Fruit fly (Drosophila melanogaster) whole organism, embryonic: ENCODE data around the gene CG9184.

ENCODE experiments used
- Ada2b ChIP-seq: fragments of 200-800 bp; sonication (Bioruptor generic); IDR thresholded peaks from 2 replicates; pipeline ENCODE4 v1.3.6; 2022; ENCODE audit warnings: missing biosample characterization, missing genetic modification characterization
- CG10209 ChIP-seq: fragments of 200-800 bp; sonication (Bioruptor generic); optimal IDR thresholded peaks from 3 replicates; lab custom pipeline; 2017; ENCODE audit warnings: missing biosample characterization, mild to moderate bottlenecking, missing genetic modification characterization, missing genetic modification reagents
- CG10321 ChIP-seq: fragments of 200-800 bp; sonication (Bioruptor generic); IDR thresholded peaks from 2 replicates; pipeline ENCODE4 v1.3.6; 2022; ENCODE audit warnings: missing biosample characterization, missing genetic modification characterization
- CG11723 ChIP-seq: fragments of 200-800 bp; sonication (Bioruptor generic); optimal IDR thresholded peaks from 2 replicates; lab custom pipeline; 2017; ENCODE audit warnings: missing biosample characterization, mild to moderate bottlenecking, missing genetic modification characterization
- CG12299 ChIP-seq: fragments of 200-800 bp; sonication (Bioruptor generic); optimal IDR thresholded peaks from 2 replicates; lab custom pipeline; 2018; ENCODE audit warnings: missing biosample characterization, mild to moderate bottlenecking, missing genetic modification characterization
- CG16863 ChIP-seq: fragments of 200-800 bp; sonication (Bioruptor generic); optimal IDR thresholded peaks from 3 replicates; lab custom pipeline; 2016; ENCODE audit warnings: missing biosample characterization, missing genetic modification characterization
- CG17186 ChIP-seq: fragments of 200-800 bp; sonication (Bioruptor generic); optimal IDR thresholded peaks from 3 replicates; lab custom pipeline; 2017; ENCODE audit warnings: missing biosample characterization, missing genetic modification reagents, missing genetic modification characterization
- CG1792 ChIP-seq: fragments of 200-800 bp; sonication (Bioruptor generic); optimal IDR thresholded peaks from 2 replicates; lab custom pipeline; 2016; ENCODE audit warnings: missing biosample characterization, missing genetic modification characterization
- CG34376 ChIP-seq: fragments of 200-800 bp; sonication (Bioruptor generic); optimal IDR thresholded peaks from 2 replicates; lab custom pipeline; 2018; ENCODE audit warnings: missing biosample characterization, mild to moderate bottlenecking, missing genetic modification characterization
- CG42726 ChIP-seq: fragments of 200-800 bp; sonication (Bioruptor generic); IDR thresholded peaks from 2 replicates; pipeline ENCODE4 v1.3.6; 2022; ENCODE audit warnings: missing biosample characterization, missing genetic modification characterization; ENCODE audit not compliant: partially characterized antibody
- CG43689 ChIP-seq: fragments of 200-800 bp; sonication (Bioruptor generic); IDR thresholded peaks from 2 replicates; pipeline ENCODE4 v1.3.6; 2022; ENCODE audit warnings: missing biosample characterization, missing genetic modification characterization
- CG5953 ChIP-seq: fragments of 200-800 bp; sonication (Bioruptor generic); IDR thresholded peaks from 2 replicates; pipeline ENCODE4 v1.3.6; 2022; ENCODE audit warnings: missing biosample characterization, missing genetic modification characterization
- CG6175 ChIP-seq: fragments of 200-800 bp; sonication (Bioruptor generic); IDR thresholded peaks from 3 replicates; pipeline ENCODE4 v1.3.6; 2022; ENCODE audit warnings: missing biosample characterization, missing genetic modification characterization
- CHES-1-like ChIP-seq: fragments of 200-800 bp; sonication (Bioruptor generic); optimal IDR thresholded peaks from 2 replicates; lab custom pipeline; 2016; ENCODE audit warnings: missing biosample characterization, missing genetic modification characterization
- D19A ChIP-seq: fragments of 200-800 bp; optimal IDR thresholded peaks from 3 replicates; lab custom pipeline; 2019; ENCODE audit warnings: missing biosample characterization, mild to moderate bottlenecking, missing genetic modification characterization, moderate library complexity
- Dad ChIP-seq: fragments of 200-800 bp; sonication (Bioruptor generic); optimal IDR thresholded peaks from 3 replicates; lab custom pipeline; 2016; ENCODE audit warnings: missing biosample characterization, missing genetic modification characterization
- Dek ChIP-seq: fragments of 200-800 bp; sonication (Bioruptor generic); optimal IDR thresholded peaks from 3 replicates; lab custom pipeline; 2019; ENCODE audit warnings: missing biosample characterization, mild to moderate bottlenecking, missing genetic modification characterization, moderate library complexity
- Fer1 ChIP-seq: fragments of 200-800 bp; sonication (Bioruptor generic); optimal IDR thresholded peaks from 2 replicates; lab custom pipeline; 2017; ENCODE audit warnings: missing biosample characterization, mild to moderate bottlenecking, missing genetic modification characterization
- Fer2 ChIP-seq: fragments of 200-800 bp; sonication (Bioruptor generic); optimal IDR thresholded peaks from 2 replicates; lab custom pipeline; 2018; ENCODE audit warnings: missing biosample characterization, mild to moderate bottlenecking, missing genetic modification characterization, moderate library complexity
- Fer3 ChIP-seq: fragments of 200-800 bp; sonication (Bioruptor generic); optimal IDR thresholded peaks from 2 replicates; lab custom pipeline; 2018; ENCODE audit warnings: missing biosample characterization, mild to moderate bottlenecking, missing genetic modification characterization, moderate library complexity
- HLH3B ChIP-seq: fragments of 200-800 bp; sonication (Bioruptor generic); IDR thresholded peaks from 2 replicates; pipeline ENCODE4 v1.3.6; 2022; ENCODE audit warnings: missing biosample characterization, missing genetic modification characterization
- Hr78 ChIP-seq, 2 experiments: fragments of 200-800 bp in 1 of 2; fragments of >200 bp in 1 of 2; sonication (Bioruptor generic) in 1 of 2; optimal IDR thresholded peaks; 2 replicates each; lab custom pipeline; 2017 to 2019; ENCODE audit warnings: missing biosample characterization in 2 of 2, missing genetic modification characterization in 2 of 2, mild to moderate bottlenecking in 1 of 2, moderate library complexity in 1 of 2
- Myb ChIP-seq: fragments of 200-800 bp; sonication (Bioruptor generic); optimal IDR thresholded peaks from 2 replicates; lab custom pipeline; 2016; ENCODE audit warnings: missing biosample characterization, missing genetic modification characterization
- NK7.1 ChIP-seq: fragments of 200-800 bp; sonication (Bioruptor generic); optimal IDR thresholded peaks from 3 replicates; lab custom pipeline; 2016; ENCODE audit warnings: missing biosample characterization, missing genetic modification characterization
- Trl ChIP-seq, 3 experiments: fragments of >200 bp in 2 of 3; fragments of 200-800 bp in 1 of 3; sonication (Bioruptor generic) in 1 of 3; optimal IDR thresholded peaks; 2 replicates in 1 of 3; 3 replicates in 2 of 3; lab custom pipeline; 2016 to 2017; ENCODE audit warnings: missing biosample characterization in 1 of 3, missing genetic modification characterization in 1 of 3
- Usf ChIP-seq: fragments of 200-800 bp; sonication (Bioruptor generic); optimal IDR thresholded peaks from 2 replicates; lab custom pipeline; 2017; ENCODE audit warnings: missing genotype, missing biosample characterization, missing genetic modification characterization
- YL-1 ChIP-seq: fragments of 200-800 bp; sonication (Bioruptor generic); optimal IDR thresholded peaks from 3 replicates; lab custom pipeline; 2017; ENCODE audit warnings: missing biosample characterization, mild to moderate bottlenecking, missing genetic modification characterization
- ash1 ChIP-seq: fragments of 200-800 bp; sonication (Bioruptor generic); optimal IDR thresholded peaks from 2 replicates; lab custom pipeline; 2018; ENCODE audit warnings: missing biosample characterization, mild to moderate bottlenecking, missing genetic modification characterization
- bsh ChIP-seq, 2 experiments: fragments of 200-800 bp; sonication (Bioruptor generic); optimal IDR thresholded peaks; 2 replicates each; lab custom pipeline; 2017 to 2018; ENCODE audit warnings: mild to moderate bottlenecking in 2 of 2, missing biosample characterization in 2 of 2, missing genetic modification characterization in 2 of 2, moderate library complexity in 1 of 2
- corto ChIP-seq: fragments of 200-800 bp; sonication (Bioruptor generic); optimal IDR thresholded peaks from 2 replicates; lab custom pipeline; 2016; ENCODE audit warnings: missing biosample characterization, mild to moderate bottlenecking, missing genetic modification characterization, moderate library complexity
- cwo ChIP-seq: fragments of 200-800 bp; sonication (Bioruptor generic); optimal IDR thresholded peaks from 3 replicates; lab custom pipeline; 2017; ENCODE audit warnings: missing biosample characterization, missing genetic modification characterization, mild to moderate bottlenecking, moderate library complexity, missing genetic modification reagents
- eve ChIP-seq, 2 experiments: fragments of >200 bp; optimal IDR thresholded peaks; 2 replicates each; lab custom pipeline; 2017; ENCODE audit warnings: missing biosample characterization in 2 of 2, missing genetic modification characterization in 2 of 2
- gfzf ChIP-seq: fragments of 200-800 bp; sonication (Bioruptor generic); optimal IDR thresholded peaks from 2 replicates; lab custom pipeline; 2016; ENCODE audit warnings: missing biosample characterization, mild to moderate bottlenecking, missing genetic modification characterization, moderate library complexity
- pfk ChIP-seq: fragments of 200-800 bp; sonication (Bioruptor generic); optimal IDR thresholded peaks from 2 replicates; lab custom pipeline; 2018; ENCODE audit warnings: missing biosample characterization, mild to moderate bottlenecking, missing genetic modification characterization, moderate library complexity
- pita ChIP-seq: fragments of 200-800 bp; sonication (Bioruptor generic); optimal IDR thresholded peaks from 2 replicates; lab custom pipeline; 2017; ENCODE audit warnings: missing biosample characterization, mild to moderate bottlenecking, missing genetic modification characterization
- pros ChIP-seq: fragments of 200-800 bp; sonication (Bioruptor generic); optimal IDR thresholded peaks from 3 replicates; lab custom pipeline; 2019; ENCODE audit warnings: missing biosample characterization, mild to moderate bottlenecking, missing genetic modification characterization, moderate library complexity
- ranshi ChIP-seq: fragments of 200-800 bp; sonication (Bioruptor generic); IDR thresholded peaks from 2 replicates; pipeline ENCODE4 v1.3.6; 2022; ENCODE audit warnings: missing biosample characterization, missing genetic modification characterization
- sima ChIP-seq: fragments of 200-800 bp; sonication (Bioruptor generic); optimal IDR thresholded peaks from 2 replicates; lab custom pipeline; 2016; ENCODE audit warnings: missing biosample characterization, missing genetic modification characterization
- stc ChIP-seq: fragments of 200-800 bp; sonication (Bioruptor generic); IDR thresholded peaks from 2 replicates; pipeline ENCODE4 v1.3.6; 2022; ENCODE audit warnings: missing biosample characterization, missing genetic modification characterization
- tup ChIP-seq: fragments of 200-800 bp; sonication (Bioruptor generic); optimal IDR thresholded peaks from 2 replicates; lab custom pipeline; 2016; ENCODE audit warnings: missing biosample characterization, mild to moderate bottlenecking, missing genetic modification characterization, moderate library complexity
- unpg ChIP-seq: fragments of 200-800 bp; sonication (Bioruptor generic); optimal IDR thresholded peaks from 3 replicates; lab custom pipeline; 2018; ENCODE audit warnings: missing biosample characterization, mild to moderate bottlenecking, missing genetic modification characterization, moderate library complexity
- vfl ChIP-seq: fragments of 200-800 bp; sonication (Bioruptor generic); optimal IDR thresholded peaks from 2 replicates; lab custom pipeline; 2016; ENCODE audit warnings: missing biosample characterization, missing genetic modification characterization
- vnd ChIP-seq: fragments of 200-800 bp; sonication (Bioruptor generic); IDR thresholded peaks from 3 replicates; pipeline ENCODE4 v1.3.6; 2022; ENCODE audit warnings: missing biosample characterization, missing genetic modification characterization; ENCODE audit not compliant: partially characterized antibody
- zen ChIP-seq: fragments of 200-800 bp; sonication (Bioruptor generic); optimal IDR thresholded peaks from 3 replicates; lab custom pipeline; 2018; ENCODE audit warnings: missing biosample characterization, mild to moderate bottlenecking, missing genetic modification characterization, moderate library complexity
- zf30C ChIP-seq: fragments of 200-800 bp; sonication (Bioruptor generic); optimal IDR thresholded peaks from 3 replicates; lab custom pipeline; 2018; ENCODE audit warnings: missing biosample characterization, mild to moderate bottlenecking, missing genetic modification characterization

Gene CG9184

dm6 chr3L:1302234-1302949, 20.2 kb downstream of the CG9184 start, which contains the start of the genes Rac1 and Acat2 (continued):
- TF ChIP-seq CG12299 (tag; lab: Kevin White, UChicago) (no peak), CG34376 (GFP tag; lab: Kevin White, UChicago) (no peak), CG10209 (GFP tag; lab: Kevin White, UChicago) (no peak), CHES-1-like (GFP tag; lab: Kevin White, UChicago) (no peak), pfk (GFP tag; lab: Kevin White, UChicago) (no peak), Myb (peak; percentile 47), Hr78 (GFP tag; optimal IDR thresholded peaks at IDR 0.05; lab: Kevin White, UChicago) (no peak), zen (tag; lab: Kevin White, UChicago) (no peak), Trl (optimal IDR thresholded peaks at IDR 0.05; lab: Kevin White, UChicago) (no peak), Trl (GFP tag; optimal IDR thresholded peaks at IDR 0.05; lab: Kevin White, UChicago) (no peak)

- TF ChIP-seq CHES-1-like (GFP tag; lab: Kevin White, UChicago) = peak; percentile 28
- peak; percentile 81 for TF ChIP-seq Fer3
- peak; percentile 83 for TF ChIP-seq Fer1 (GFP tag; lab: Kevin White, UChicago)
- no peak for TF ChIP-seq sima (GFP tag; lab: Kevin White, UChicago)
- peak; percentile 97 for TF ChIP-seq zf30C (GFP tag; lab: Kevin White, UChicago)
- TF ChIP-seq pita (GFP tag; lab: Kevin White, UChicago) = no peak
- TF ChIP-seq gfzf = no peak
- peak; percentile 56 for TF ChIP-seq CG5953 (GFP tag; lab: Robert Waterston, UW)
- TF ChIP-seq Usf (GFP tag; lab: Kevin White, UChicago) = peak; percentile 51
- peak; percentile 38 for TF ChIP-seq CG16863 (GFP tag; lab: Kevin White, UChicago)
- peak; percentile 26 for TF ChIP-seq tup (GFP tag; lab: Kevin White, UChicago)
- peak; percentile 78; the same call in 1 of the 2 replicates for TF ChIP-seq ranshi (GFP tag; lab: Robert Waterston, UW)
- no peak for TF ChIP-seq corto (GFP tag; lab: Kevin White, UChicago)
- no peak for TF ChIP-seq vnd (GFP tag; lab: Robert Waterston, UW)
- peak; percentile 18 for TF ChIP-seq vfl (GFP tag; lab: Kevin White, UChicago)
- peak; percentile 88 for TF ChIP-seq unpg (GFP tag; lab: Kevin White, UChicago)
- TF ChIP-seq ash1 (GFP tag; lab: Kevin White, UChicago) = no peak
- no peak for TF ChIP-seq CG42726
- peak; percentile 88 for TF ChIP-seq D19A (tag; lab: Kevin White, UChicago)
- 0 out of 2 replicates have a peak, but pooled peaks have one; percentile 9 for TF ChIP-seq CG10321
- no peak for TF ChIP-seq Dad (GFP tag; lab: Kevin White, UChicago)
- peak; percentile 74 for TF ChIP-seq stc
- TF ChIP-seq CG17186 (GFP tag; lab: Kevin White, UChicago) = no peak
- peak; percentile 75 for TF ChIP-seq pros (GFP tag; lab: Kevin White, UChicago)
- TF ChIP-seq YL-1 (GFP tag; lab: Kevin White, UChicago) = peak; percentile 48
- TF ChIP-seq Fer2 = peak; percentile 57
- TF ChIP-seq bsh (GFP tag; optimal IDR thresholded peaks at IDR 0.05; lab: Kevin White, UChicago) = peak in 1 of 2 experiments; percentile 91
- TF ChIP-seq pfk (GFP tag; lab: Kevin White, UChicago) = peak; percentile 1
- TF ChIP-seq NK7.1 = no peak
- TF ChIP-seq Dek (tag; lab: Kevin White, UChicago) = peak; percentile 56
- TF ChIP-seq cwo (GFP tag; lab: Kevin White, UChicago) = peak; percentile 61
- TF ChIP-seq HLH3B = peak; percentile 83
- peak; percentile 38; the same call in 1 of the 2 replicates for TF ChIP-seq CG43689
- TF ChIP-seq CG11723 = peak; percentile 65
- TF ChIP-seq Ada2b = no peak
- TF ChIP-seq CG6175 (GFP tag; lab: Robert Waterston, UW) = no peak
- TF ChIP-seq CG1792 (GFP tag; lab: Kevin White, UChicago) = no peak
- TF ChIP-seq eve (GFP tag; optimal IDR thresholded peaks at IDR 0.05; lab: Kevin White, UChicago) = no peak
Observed at dm6 chr3L:1300076-1300635, 22.4 kb downstream of the CG9184 start.
